Worm (Caenorhabditis elegans) whole organism, L3 larva: ENCODE measurements around the gene Y111B2A.1.

ENCODE experiments used
- R02D3.7 ChIP-seq: fragments of 150-350 bp; optimal IDR thresholded peaks from 2 replicates; lab custom pipeline; 2014; ENCODE audit warnings: missing biosample characterization, missing genetic modification characterization
- aly-2 ChIP-seq: fragments of 150-350 bp; optimal IDR thresholded peaks from 2 replicates; lab custom pipeline; 2014; ENCODE audit warnings: missing biosample characterization, missing genetic modification characterization
- ceh-28 ChIP-seq: fragments of 150-350 bp; optimal IDR thresholded peaks from 2 replicates; lab custom pipeline; 2014; ENCODE audit warnings: missing biosample characterization, missing genetic modification reagents, missing genetic modification characterization
- egl-27 ChIP-seq: sonication (generic microtip); optimal IDR thresholded peaks from 4 replicates; lab custom pipeline; 2017; ENCODE audit warnings: missing biosample characterization, missing genetic modification reagents, missing genetic modification characterization
- egl-5 ChIP-seq: fragments of 150-350 bp; optimal IDR thresholded peaks from 2 replicates; lab custom pipeline; 2017; ENCODE audit warnings: missing biosample characterization, missing genetic modification reagents, missing genetic modification characterization, inconsistent platforms
- elt-1 ChIP-seq: fragments of 150-350 bp; optimal IDR thresholded peaks from 2 replicates; lab custom pipeline; 2014; ENCODE audit warnings: missing biosample characterization, missing genetic modification characterization
- elt-2 ChIP-seq: sonication (generic microtip); optimal IDR thresholded peaks from 2 replicates; lab custom pipeline; 2016; ENCODE audit warnings: missing genetic modification reagents, mild to moderate bottlenecking, missing genetic modification characterization, missing compliant biosample characterization
- elt-3 ChIP-seq, 3 experiments: fragments of 150-350 bp in 1 of 3; sonication (generic microtip) in 2 of 3; optimal IDR thresholded peaks; 2 replicates in 2 of 3; 4 replicates in 1 of 3; lab custom pipeline; 2014 to 2017; ENCODE audit warnings: missing biosample characterization in 3 of 3, missing genetic modification characterization in 3 of 3
- eor-1 ChIP-seq, 2 experiments: fragments of 150-350 bp; optimal IDR thresholded peaks; 2 replicates each; lab custom pipeline; 2014 to 2018; ENCODE audit warnings: missing biosample characterization in 2 of 2, missing genetic modification characterization in 2 of 2
- fkh-10 ChIP-seq: sonication (generic microtip); optimal IDR thresholded peaks from 2 replicates; lab custom pipeline; 2017; ENCODE audit warnings: missing biosample characterization, missing genetic modification reagents, missing genetic modification characterization
- fkh-2 ChIP-seq: fragments of 150-350 bp; optimal IDR thresholded peaks from 2 replicates; lab custom pipeline; 2014; ENCODE audit warnings: missing biosample characterization, missing genetic modification reagents, missing genetic modification characterization
- fos-1 ChIP-seq: fragments of 150-350 bp; optimal IDR thresholded peaks from 2 replicates; lab custom pipeline; 2014; ENCODE audit warnings: missing biosample characterization, missing genetic modification characterization
- hmg-11 ChIP-seq: sonication (generic microtip); optimal IDR thresholded peaks from 2 replicates; lab custom pipeline; 2016; ENCODE audit warnings: missing genetic modification characterization, missing compliant biosample characterization
- jun-1 ChIP-seq: fragments of 150-350 bp; optimal IDR thresholded peaks from 2 replicates; lab custom pipeline; 2014; ENCODE audit warnings: missing biosample characterization, missing genetic modification reagents, missing genetic modification characterization
- lin-39 ChIP-seq: fragments of 150-350 bp; optimal IDR thresholded peaks from 2 replicates; lab custom pipeline; 2018; ENCODE audit warnings: missing biosample characterization, missing genetic modification reagents, missing genetic modification characterization
- lsy-12 ChIP-seq: sonication (generic microtip); optimal IDR thresholded peaks from 2 replicates; lab custom pipeline; 2016; ENCODE audit warnings: mild to moderate bottlenecking, missing genetic modification characterization, missing compliant biosample characterization
- mdl-1 ChIP-seq: fragments of 150-350 bp; optimal IDR thresholded peaks from 2 replicates; lab custom pipeline; 2014; ENCODE audit warnings: missing biosample characterization, missing genetic modification characterization
- mml-1 ChIP-seq: fragments of 150-350 bp; sonication (generic microtip); optimal IDR thresholded peaks from 3 replicates; lab custom pipeline; 2014; ENCODE audit warnings: missing biosample characterization, missing genetic modification characterization
- nfya-1 ChIP-seq: sonication (generic microtip); optimal IDR thresholded peaks from 2 replicates; lab custom pipeline; 2017; ENCODE audit warnings: missing genetic modification characterization, mild to moderate bottlenecking, missing compliant biosample characterization, antibody characterized with exemption, moderate library complexity; ENCODE audit not compliant: insufficient read depth
- nhr-12 ChIP-seq: fragments of 150-350 bp; optimal IDR thresholded peaks from 2 replicates; lab custom pipeline; 2014; ENCODE audit warnings: missing biosample characterization, missing genetic modification characterization
- nhr-23 ChIP-seq: fragments of 150-350 bp; optimal IDR thresholded peaks from 2 replicates; lab custom pipeline; 2014; ENCODE audit warnings: missing biosample characterization, missing genetic modification reagents, missing genetic modification characterization
- nhr-237 ChIP-seq: fragments of 150-350 bp; optimal IDR thresholded peaks from 2 replicates; lab custom pipeline; 2014; ENCODE audit warnings: missing biosample characterization, missing genetic modification characterization
- nhr-28 ChIP-seq: fragments of 150-350 bp; optimal IDR thresholded peaks from 2 replicates; lab custom pipeline; 2014; ENCODE audit warnings: missing biosample characterization, missing genetic modification characterization
- nhr-43 ChIP-seq: sonication (generic microtip); optimal IDR thresholded peaks from 2 replicates; lab custom pipeline; 2016; ENCODE audit warnings: mild to moderate bottlenecking, missing genetic modification characterization, missing compliant biosample characterization; ENCODE audit not compliant: poor library complexity, severe bottlenecking
- nhr-77 ChIP-seq: fragments of 150-350 bp; optimal IDR thresholded peaks from 2 replicates; lab custom pipeline; 2014; ENCODE audit warnings: missing biosample characterization, missing genetic modification characterization
- pqm-1 ChIP-seq: fragments of 150-350 bp; optimal IDR thresholded peaks from 2 replicates; lab custom pipeline; 2017; ENCODE audit warnings: missing biosample characterization, missing genetic modification characterization, inconsistent platforms
- snpc-4 ChIP-seq: fragments of 150-350 bp; optimal IDR thresholded peaks from 2 replicates; lab custom pipeline; 2014; ENCODE audit warnings: missing biosample characterization, missing genetic modification characterization
- tbx-2 ChIP-seq: sonication (generic microtip); optimal IDR thresholded peaks from 2 replicates; lab custom pipeline; 2016; ENCODE audit warnings: mild to moderate bottlenecking, missing genetic modification characterization, missing compliant biosample characterization
- unc-39 ChIP-seq: sonication (generic microtip); optimal IDR thresholded peaks from 4 replicates; lab custom pipeline; 2017; ENCODE audit warnings: missing biosample characterization, missing genetic modification characterization
- unc-62 ChIP-seq: fragments of 150-350 bp; sonication (generic microtip); optimal IDR thresholded peaks from 4 replicates; lab custom pipeline; 2014; ENCODE audit warnings: missing biosample characterization, missing genetic modification reagents, missing genetic modification characterization
- zag-1 ChIP-seq: fragments of 150-350 bp; optimal IDR thresholded peaks from 2 replicates; lab custom pipeline; 2014; ENCODE audit warnings: missing biosample characterization, missing genetic modification characterization

Gene Y111B2A.1

DNA sequence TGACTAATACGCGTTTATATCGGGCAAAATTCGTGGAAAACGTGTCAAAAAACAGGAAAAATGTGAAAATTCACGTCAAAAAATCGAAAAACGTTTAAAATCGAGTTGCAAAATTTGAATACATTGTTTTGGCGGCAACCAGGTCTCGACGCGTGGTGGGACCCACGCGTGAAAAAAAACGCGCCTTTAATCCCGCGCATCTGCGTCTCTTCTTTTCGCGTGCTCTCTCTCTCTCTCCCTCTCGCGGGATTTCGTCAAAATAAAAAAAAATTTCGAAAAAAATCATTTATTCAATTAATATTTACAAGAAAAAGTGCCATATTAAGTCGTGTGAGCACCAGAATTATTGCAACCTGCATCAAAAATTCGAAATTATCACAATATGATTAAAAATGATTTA, 42.1 kb downstream of the Y111B2A.1 start, which contains the start of gene ani-1 (continued):
- TF ChIP-seq unc-62 (GFP tag; lab: Kevin White, UChicago) (no peak), lin-39 (tag; lab: Kevin White, UChicago) (peak; percentile 29), nhr-12 (tag; lab: Kevin White, UChicago) (no peak), egl-5 (tag; lab: Kevin White, UChicago) (no peak), elt-3 (tag; optimal IDR thresholded peaks at IDR 0.05; lab: Kevin White, UChicago) (no peak), zag-1 (tag; lab: Kevin White, UChicago) (no peak), nhr-23 (tag; lab: Kevin White, UChicago) (peak; percentile 70), nhr-28 (tag; lab: Kevin White, UChicago) (no peak), mdl-1 (tag; lab: Kevin White, UChicago) (no peak), lsy-12 (no peak), eor-1 (tag; optimal IDR thresholded peaks at IDR 0.05; lab: Kevin White, UChicago) (no peak), ceh-28 (tag; lab: Kevin White, UChicago) (no peak), fkh-10 (peak; percentile 34), mml-1 (tag; lab: Kevin White, UChicago) (no peak), unc-39 (tag; lab: Kevin White, UChicago) (no peak), elt-1 (tag; lab: Kevin White, UChicago) (no peak), aly-2 (tag; lab: Kevin White, UChicago) (no peak), R02D3.7 (tag; lab: Kevin White, UChicago) (peak; percentile 10), fkh-2 (tag; lab: Kevin White, UChicago) (no peak), nhr-237 (tag; lab: Kevin White, UChicago) (no peak), snpc-4 (no peak), tbx-2 (tag; lab: Kevin White, UChicago) (no peak)

DNA sequence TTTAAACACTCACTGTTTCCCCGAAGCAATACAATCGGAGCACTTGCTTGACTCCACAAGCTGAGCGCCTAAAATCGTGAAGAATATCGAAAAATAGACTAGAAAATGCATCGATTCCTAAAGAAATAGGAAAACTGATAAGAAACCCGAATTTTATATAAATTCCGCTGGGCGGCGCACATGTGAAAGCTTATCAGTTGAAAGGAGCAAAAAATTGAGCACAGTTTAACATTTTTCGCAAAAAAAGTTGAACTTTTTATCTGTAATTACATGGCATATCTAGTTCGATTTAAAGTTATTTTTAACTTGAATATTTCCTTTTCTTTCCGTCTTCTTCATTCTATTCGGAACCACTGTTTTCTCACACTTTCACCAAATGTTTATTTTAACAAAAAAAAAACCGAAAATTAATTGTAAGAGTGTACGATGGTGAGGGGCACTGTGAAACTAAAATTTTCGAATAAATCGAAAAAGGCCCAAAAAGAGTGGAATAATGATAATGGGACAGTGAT, 49.4 kb downstream of the Y111B2A.1 start, which contains the start of gene Y49E10.18:
Gene Y49E10.18 (minus strand): TSS at position 116 of the 512 bp plus-strand sequence.
- TF ChIP-seq pqm-1 (peak; percentile 85), jun-1 (peak; percentile 7), hmg-11 (tag; lab: Kevin White, UChicago) (no peak), fos-1 (tag; lab: Kevin White, UChicago) (no peak), elt-2 (tag; lab: Kevin White, UChicago) (peak; percentile 91)

DNA sequence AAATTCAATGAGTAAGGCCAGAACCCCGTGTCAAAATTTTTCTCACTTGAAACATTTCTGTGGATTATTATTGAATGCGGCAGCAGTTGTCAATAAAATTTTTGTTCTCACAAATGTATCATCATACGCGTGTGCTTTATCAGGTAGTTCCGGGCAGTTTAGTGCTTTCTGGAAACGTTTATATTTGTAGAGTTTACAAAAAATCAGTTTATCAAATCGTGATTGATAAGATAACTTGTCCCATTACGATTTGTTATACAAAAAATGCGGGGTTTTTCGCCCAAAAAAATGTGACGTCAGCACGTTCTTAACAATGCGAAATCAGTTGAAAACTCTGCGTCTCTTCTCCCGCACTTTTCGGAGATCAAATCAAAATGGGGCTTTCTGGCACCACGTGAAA, 50.2 kb downstream of the Y111B2A.1 start:
- TF ChIP-seq nhr-43 (tag; lab: Kevin White, UChicago) (no peak), mdl-1 (tag; lab: Kevin White, UChicago) (no peak), egl-5 (tag; lab: Kevin White, UChicago) (no peak), egl-27 (tag; lab: Kevin White, UChicago) (no peak), elt-2 (tag; lab: Kevin White, UChicago) (peak; percentile 92), nhr-12 (tag; lab: Kevin White, UChicago) (no peak), unc-39 (tag; lab: Kevin White, UChicago) (no peak), pqm-1 (no peak)

DNA sequence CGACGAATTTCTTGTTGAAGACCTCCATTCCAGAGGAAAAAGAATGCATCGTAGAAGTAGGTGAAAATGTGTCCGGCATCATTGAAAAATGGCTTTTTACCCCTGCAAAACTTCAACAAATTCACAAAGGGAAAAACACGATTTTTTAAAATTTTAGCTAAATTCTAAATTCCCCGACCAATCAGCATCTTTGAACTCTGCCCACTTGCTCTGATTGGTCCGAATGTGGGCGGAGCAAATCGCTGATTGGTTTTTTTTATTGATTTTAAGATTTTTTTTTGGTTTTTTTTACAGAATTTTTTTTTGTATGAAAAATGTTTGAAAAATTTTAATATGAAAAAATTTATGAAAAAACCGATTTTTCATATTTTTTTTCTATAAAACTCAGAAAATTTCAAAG, 51.6 kb downstream of the Y111B2A.1 start:
- TF ChIP-seq nhr-77 (tag; lab: Kevin White, UChicago) (no peak), nhr-12 (tag; lab: Kevin White, UChicago) (no peak), nfya-1 (tag; lab: Kevin White, UChicago) (peak; percentile 80), unc-39 (tag; lab: Kevin White, UChicago) (no peak)
